Worm (Caenorhabditis elegans): ENCODE data around the gene chil-3.

DNA sequence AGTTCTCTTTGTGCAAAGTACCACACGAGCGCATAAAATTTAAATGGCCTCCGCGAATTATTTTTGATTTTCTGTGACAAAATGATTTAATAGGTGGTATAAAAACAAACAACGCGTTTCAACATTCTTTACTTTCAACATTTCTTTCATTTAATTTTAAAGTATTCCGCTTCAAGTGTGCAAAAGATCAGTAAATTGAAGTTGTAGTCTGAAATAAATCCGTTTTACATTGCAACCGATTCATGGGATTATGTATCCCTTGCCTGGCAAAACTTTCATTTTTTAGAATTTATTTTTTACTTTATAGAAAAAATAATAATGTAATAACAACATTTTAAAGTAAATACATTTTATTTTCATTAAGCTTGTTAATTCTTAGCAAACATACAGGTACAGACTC, 33.1 kb upstream of the chil-3 start, which contains the start of gene F26C11.1:
- TF ChIP-seq aly-1 (tag; optimal IDR thresholded peaks at IDR 0.05) (no peak), ets-7 (tag; optimal IDR thresholded peaks at IDR 0.05) (no peak), hnd-1 (tag; optimal IDR thresholded peaks at IDR 0.05) (no peak), tbx-11 (GFP tag; IDR thresholded peaks at IDR 0.05) (no peak), F13C5.2 (tag; optimal IDR thresholded peaks at IDR 0.05) (no peak), ama-1 (optimal IDR thresholded peaks at IDR 0.05) (no peak), scrt-1 (GFP tag; IDR thresholded peaks at IDR 0.05) (no peak), flt-1 (GFP tag; IDR thresholded peaks at IDR 0.05) (no peak), tbx-37 (GFP tag; conservative IDR thresholded peaks at IDR 0.05) (no peak), ceh-13 (GFP tag; optimal IDR thresholded peaks at IDR 0.05) (no peak), hmg-4 (GFP tag; optimal IDR thresholded peaks at IDR 0.05) (no peak), ceh-36 (tag; optimal IDR thresholded peaks at IDR 0.05) (no peak), tra-4 (tag; optimal IDR thresholded peaks at IDR 0.05) (no peak), hmbx-1 (tag; optimal IDR thresholded peaks at IDR 0.05) (no peak)

All from whole organism, early embryonic.